Worm (Caenorhabditis elegans): ENCODE measurements around the gene oga-1.

- no peak for TF ChIP-seq ama-1 (optimal IDR thresholded peaks at IDR 0.05)
- TF ChIP-seq ets-7 (tag; optimal IDR thresholded peaks at IDR 0.05), result no peak
- TF ChIP-seq tbx-11 (GFP tag; IDR thresholded peaks at IDR 0.05), result no peak
- no peak for TF ChIP-seq flt-1 (GFP tag; IDR thresholded peaks at IDR 0.05)
- no peak for TF ChIP-seq B0310.2 (tag; optimal IDR thresholded peaks at IDR 0.05)
- no peak for TF ChIP-seq F13C5.2 (tag; optimal IDR thresholded peaks at IDR 0.05)
- no peak for TF ChIP-seq sea-1 (GFP tag; conservative IDR thresholded peaks at IDR 0.05)
- TF ChIP-seq hmbx-1 (tag; optimal IDR thresholded peaks at IDR 0.05), result no peak
- no peak for TF ChIP-seq ceh-36 (tag; optimal IDR thresholded peaks at IDR 0.05)
- TF ChIP-seq hnd-1 (tag; optimal IDR thresholded peaks at IDR 0.05), result no peak
- TF ChIP-seq aly-1 (tag; optimal IDR thresholded peaks at IDR 0.05), result no peak
- no peak for TF ChIP-seq pes-1 (GFP tag; IDR thresholded peaks at IDR 0.05)
- TF ChIP-seq scrt-1 (GFP tag; IDR thresholded peaks at IDR 0.05), result no peak
- no peak for TF ChIP-seq tra-4 (tag; optimal IDR thresholded peaks at IDR 0.05)
Measured at ce11 chrX:9302763-9303162, 44.5 kb downstream of the oga-1 start.
